Worm (Caenorhabditis elegans) whole organism, L4 larva: ENCODE results near the gene dhhc-10.

Experiments used
- T20F7.1 ChIP-seq: fragments of 200-800 bp; sonication (Bioruptor generic); optimal IDR thresholded peaks from 2 replicates; lab custom pipeline; 2018; ENCODE audit warnings: mild to moderate bottlenecking, missing genetic modification characterization, missing compliant biosample characterization
- Y105C5A.15 ChIP-seq: fragments of 200-800 bp; sonication (Bioruptor generic); IDR thresholded peaks from 2 replicates; pipeline ENCODE4 v1.3.6; 2022; ENCODE audit warnings: missing genetic modification characterization, missing compliant biosample characterization
- Y48G9A.11 ChIP-seq: fragments of 200-800 bp; sonication (Bioruptor generic); IDR thresholded peaks from 2 replicates; pipeline ENCODE4 v1.3.6; 2022; ENCODE audit warnings: missing genetic modification reagents, missing genetic modification characterization, missing compliant biosample characterization
- ZK546.5 ChIP-seq, 2 experiments: sonication (generic microtip); optimal IDR thresholded peaks; 2 replicates each; lab custom pipeline; 2017; ENCODE audit warnings: missing biosample characterization in 2 of 2, missing genetic modification characterization in 2 of 2
- aha-1 ChIP-seq: fragments of 150-350 bp; peaks from one replicate; lab custom pipeline; 2014; ENCODE audit warnings: missing biosample characterization, missing genetic modification characterization
- ama-1 ChIP-seq: fragments of 150-350 bp; optimal IDR thresholded peaks from 2 replicates; lab custom pipeline; 2014; ENCODE audit warnings: inconsistent platforms, mixed read lengths
- attf-4 ChIP-seq: sonication (generic microtip); optimal IDR thresholded peaks from 3 replicates; lab custom pipeline; 2017; ENCODE audit warnings: missing biosample characterization, missing genetic modification characterization
- ceh-28 ChIP-seq: fragments of 150-350 bp; optimal IDR thresholded peaks from 2 replicates; lab custom pipeline; 2014; ENCODE audit warnings: missing biosample characterization, missing genetic modification reagents, missing genetic modification characterization
- cey-2 ChIP-seq: sonication (generic microtip); optimal IDR thresholded peaks from 3 replicates; lab custom pipeline; 2017; ENCODE audit warnings: missing genetic modification characterization, mild to moderate bottlenecking, missing compliant biosample characterization, antibody characterized with exemption, borderline replicate concordance; ENCODE audit not compliant: insufficient read depth
- daf-12 ChIP-seq: fragments of 150-350 bp; optimal IDR thresholded peaks from 2 replicates; lab custom pipeline; 2014; ENCODE audit warnings: missing biosample characterization, missing genetic modification reagents, missing genetic modification characterization
- daf-19 ChIP-seq: fragments of 200-800 bp; sonication (Bioruptor generic); conservative IDR thresholded peaks from 2 replicates; pipeline ENCODE4 v1.3.6; 2022; ENCODE audit warnings: missing genetic modification characterization, missing compliant biosample characterization
- dmd-6 ChIP-seq: fragments of 200-800 bp; sonication (Bioruptor generic); IDR thresholded peaks from 2 replicates; pipeline ENCODE4 v1.3.6; 2022; ENCODE audit warnings: missing genetic modification reagents, missing genetic modification characterization, missing compliant biosample characterization
- dpl-1 ChIP-seq: fragments of 150-350 bp; optimal IDR thresholded peaks from 2 replicates; lab custom pipeline; 2014; ENCODE audit warnings: missing biosample characterization, missing genetic modification reagents, missing genetic modification characterization
- egl-27 ChIP-seq: sonication (generic microtip); optimal IDR thresholded peaks from 3 replicates; lab custom pipeline; 2017; ENCODE audit warnings: missing biosample characterization, missing genetic modification reagents, missing genetic modification characterization
- egl-43 ChIP-seq: fragments of 200-800 bp; sonication (Bioruptor generic); IDR thresholded peaks from 2 replicates; pipeline ENCODE4 v1.3.6; 2022; ENCODE audit warnings: missing genetic modification reagents, missing genetic modification characterization, missing compliant biosample characterization
- fos-1 ChIP-seq: fragments of 150-350 bp; optimal IDR thresholded peaks from 2 replicates; lab custom pipeline; 2014; ENCODE audit warnings: missing biosample characterization, missing genetic modification characterization
- hif-1 ChIP-seq, 2 experiments: sonication (generic microtip); optimal IDR thresholded peaks; 2 replicates each; lab custom pipeline; 2016 to 2017; ENCODE audit warnings: missing compliant biosample characterization in 2 of 2, missing genetic modification characterization in 2 of 2, missing genetic modification reagents in 2 of 2, missing genotype in 2 of 2, mild to moderate bottlenecking in 1 of 2
- hlh-30 ChIP-seq: sonication (generic microtip); optimal IDR thresholded peaks from 2 replicates; lab custom pipeline; 2017; ENCODE audit warnings: antibody characterized with exemption, mild to moderate bottlenecking, missing genetic modification characterization, missing compliant biosample characterization; ENCODE audit not compliant: insufficient read depth
- hmg-1.1 ChIP-seq: fragments of 200-800 bp; sonication (Bioruptor generic); IDR thresholded peaks from 2 replicates; pipeline ENCODE4 v1.3.6; 2022; ENCODE audit warnings: missing genetic modification reagents, missing genetic modification characterization, missing compliant biosample characterization
- lin-1 ChIP-seq: fragments of 200-800 bp; sonication (Bioruptor generic); IDR thresholded peaks from 2 replicates; pipeline ENCODE4 v1.3.6; 2022; ENCODE audit warnings: missing genetic modification reagents, missing genetic modification characterization, missing compliant biosample characterization
- lin-13 ChIP-seq: fragments of 150-350 bp; optimal IDR thresholded peaks from 2 replicates; lab custom pipeline; 2014; ENCODE audit warnings: missing biosample characterization, missing genetic modification reagents, missing genetic modification characterization
- lin-29 ChIP-seq: fragments of 200-800 bp; sonication (Bioruptor generic); IDR thresholded peaks from 2 replicates; pipeline ENCODE4 v1.3.6; 2022; ENCODE audit warnings: missing genetic modification reagents, missing genetic modification characterization, missing compliant biosample characterization
- lin-38 ChIP-seq: fragments of 200-800 bp; sonication (Bioruptor generic); IDR thresholded peaks from 2 replicates; pipeline ENCODE4 v1.3.6; 2022; ENCODE audit warnings: missing genetic modification reagents, missing genetic modification characterization, missing compliant biosample characterization
- lin-39 ChIP-seq: fragments of 150-350 bp; optimal IDR thresholded peaks from 2 replicates; lab custom pipeline; 2014; ENCODE audit warnings: missing biosample characterization, missing genetic modification reagents, missing genetic modification characterization
- lsy-2 ChIP-seq, 2 experiments: fragments of 150-350 bp in 1 of 2; sonication (generic microtip) in 1 of 2; optimal IDR thresholded peaks; 2 replicates each; lab custom pipeline; 2014 to 2017; ENCODE audit warnings: missing biosample characterization in 2 of 2, missing genetic modification characterization in 2 of 2
- madf-5 ChIP-seq, 2 experiments: fragments of 200-800 bp; sonication (Bioruptor generic); IDR thresholded peaks; 2 replicates each; pipeline ENCODE4 v1.3.6; 2022; ENCODE audit warnings: missing compliant biosample characterization in 2 of 2, missing genetic modification characterization in 2 of 2
- mdt-29 ChIP-seq: fragments of 200-800 bp; sonication (Bioruptor generic); IDR thresholded peaks from 2 replicates; pipeline ENCODE4 v1.3.6; 2022; ENCODE audit warnings: missing genetic modification reagents, missing genetic modification characterization, missing compliant biosample characterization
- mep-1 ChIP-seq: fragments of 150-350 bp; sonication (generic microtip); optimal IDR thresholded peaks from 3 replicates; lab custom pipeline; 2014; ENCODE audit warnings: missing biosample characterization, missing genetic modification characterization
- nhr-10 ChIP-seq: fragments of 150-350 bp; optimal IDR thresholded peaks from 2 replicates; lab custom pipeline; 2014; ENCODE audit warnings: missing biosample characterization, missing genetic modification characterization
- nhr-102 ChIP-seq: sonication (generic microtip); optimal IDR thresholded peaks from 2 replicates; lab custom pipeline; 2016; ENCODE audit warnings: mild to moderate bottlenecking, missing genetic modification characterization, moderate library complexity, missing compliant biosample characterization
- nhr-28 ChIP-seq: fragments of 150-350 bp; optimal IDR thresholded peaks from 2 replicates; lab custom pipeline; 2014; ENCODE audit warnings: missing biosample characterization, missing genetic modification characterization
- nhr-41 ChIP-seq: fragments of 200-800 bp; sonication (Bioruptor generic); IDR thresholded peaks from 2 replicates; pipeline ENCODE4 v1.3.6; 2022; ENCODE audit warnings: missing genetic modification reagents, missing genetic modification characterization, missing compliant biosample characterization
- nhr-76 ChIP-seq: fragments of 150-350 bp; optimal IDR thresholded peaks from 2 replicates; lab custom pipeline; 2014; ENCODE audit warnings: missing biosample characterization, missing genetic modification characterization
- nhr-77 ChIP-seq: fragments of 150-350 bp; optimal IDR thresholded peaks from 2 replicates; lab custom pipeline; 2014; ENCODE audit warnings: missing biosample characterization, missing genetic modification characterization
- pha-4 ChIP-seq, 2 experiments: fragments of 150-350 bp in 1 of 2; fragments of 200-800 bp in 1 of 2; sonication (Bioruptor generic) in 1 of 2; IDR thresholded peaks in 1 of 2; optimal IDR thresholded peaks in 1 of 2; 2 replicates each; pipeline versions ENCODE4 v1.3.6 to Lab custom; 2014 to 2022; ENCODE audit warnings: missing genetic modification characterization in 2 of 2, missing genetic modification reagents in 2 of 2, missing biosample characterization in 1 of 2, missing compliant biosample characterization in 1 of 2
- php-3 ChIP-seq: fragments of 200-800 bp; sonication (Bioruptor generic); IDR thresholded peaks from 2 replicates; pipeline ENCODE4 v1.3.6; 2022; ENCODE audit warnings: missing genetic modification reagents, missing genetic modification characterization, missing compliant biosample characterization
- pqm-1 ChIP-seq: sonication (generic microtip); optimal IDR thresholded peaks from 2 replicates; lab custom pipeline; 2017; ENCODE audit warnings: missing biosample characterization, missing genetic modification characterization
- rbr-2 ChIP-seq: sonication (generic microtip); optimal IDR thresholded peaks from 2 replicates; lab custom pipeline; 2016; ENCODE audit warnings: missing genotype, missing genetic modification characterization, missing compliant biosample characterization
- sdz-12 ChIP-seq: fragments of 200-800 bp; sonication (Bioruptor generic); optimal IDR thresholded peaks from 2 replicates; lab custom pipeline; 2018; ENCODE audit warnings: mild to moderate bottlenecking, missing genetic modification characterization, missing compliant biosample characterization
- set-16 ChIP-seq: fragments of 200-800 bp; sonication (Bioruptor generic); IDR thresholded peaks from 2 replicates; pipeline ENCODE4 v1.3.6; 2022; ENCODE audit warnings: missing genetic modification reagents, missing genetic modification characterization, missing compliant biosample characterization
- snpc-1.2 ChIP-seq: fragments of 200-800 bp; sonication (Bioruptor generic); IDR thresholded peaks from 2 replicates; pipeline ENCODE4 v1.3.6; 2022; ENCODE audit warnings: missing genetic modification reagents, missing genetic modification characterization, missing compliant biosample characterization
- snpc-4 ChIP-seq: fragments of 150-350 bp; optimal IDR thresholded peaks from 2 replicates; lab custom pipeline; 2014; ENCODE audit warnings: missing biosample characterization, missing genetic modification characterization
- spr-1 ChIP-seq: sonication (generic microtip); optimal IDR thresholded peaks from 2 replicates; lab custom pipeline; 2016; ENCODE audit warnings: mild to moderate bottlenecking, missing genetic modification characterization, missing compliant biosample characterization
- unc-130 ChIP-seq: sonication (generic microtip); optimal IDR thresholded peaks from 2 replicates; lab custom pipeline; 2016; ENCODE audit warnings: missing genetic modification reagents, missing genetic modification characterization, missing compliant biosample characterization
- unc-39 ChIP-seq: sonication (generic microtip); optimal IDR thresholded peaks from 2 replicates; lab custom pipeline; 2017; ENCODE audit warnings: missing biosample characterization, missing genetic modification characterization
- unc-62 ChIP-seq, 3 experiments: fragments of 150-350 bp in 1 of 3; sonication (generic microtip); optimal IDR thresholded peaks in 2 of 3; peaks in 1 of 3; 1 replicate in 1 of 3; 2 replicates in 2 of 3; lab custom pipeline; 2014 to 2017; ENCODE audit warnings: missing biosample characterization in 3 of 3, missing genetic modification characterization in 3 of 3, missing genetic modification reagents in 3 of 3, missing genotype in 1 of 3
- ztf-11 ChIP-seq: fragments of 150-350 bp; optimal IDR thresholded peaks from 2 replicates; lab custom pipeline; 2014; ENCODE audit warnings: missing biosample characterization, missing genetic modification characterization

dhhc-10 gene

ce11 chrX:4658706-4659105, 48.3 kb upstream of the dhhc-10 start (continued):
- TF ChIP-seq ZK546.5 (tag; optimal IDR thresholded peaks at IDR 0.05; lab: Kevin White, UChicago) (no peak), ceh-28 (tag; lab: Kevin White, UChicago) (no peak), daf-12 (tag; lab: Kevin White, UChicago) (no peak), rbr-2 (tag; lab: Kevin White, UChicago) (no peak), nhr-102 (peak; percentile 24), spr-1 (no peak), snpc-4 (no peak), pqm-1 (tag; lab: Kevin White, UChicago) (peak; percentile 4), unc-62 (GFP tag; optimal IDR thresholded peaks at IDR 0.05 in 1 of 2; lab: Kevin White, UChicago) (no peak), unc-62 (tag; optimal IDR thresholded peaks at IDR 0.05; lab: Kevin White, UChicago) (no peak), dpl-1 (GFP tag; lab: Kevin White, UChicago) (no peak), hif-1 (tag; optimal IDR thresholded peaks at IDR 0.05; lab: Kevin White, UChicago) (no peak), sdz-12 (GFP tag; lab: Kevin White, UChicago) (no peak), egl-43 (GFP tag; lab: Robert Waterston, UW) (no peak), Y105C5A.15 (no peak), pha-4 (GFP tag; IDR thresholded peaks at IDR 0.05; lab: Robert Waterston, UW) (no peak), pha-4 (tag; optimal IDR thresholded peaks at IDR 0.05; lab: Kevin White, UChicago) (no peak), lin-29 (GFP tag; lab: Robert Waterston, UW) (no peak), unc-39 (no peak), set-16 (GFP tag; lab: Robert Waterston, UW) (no peak), nhr-28 (tag; lab: Kevin White, UChicago) (peak; percentile 96), aha-1 (tag; lab: Kevin White, UChicago) (no peak), daf-19 (GFP tag; lab: Robert Waterston, UW) (no peak), mep-1 (tag; lab: Kevin White, UChicago) (no peak), egl-27 (no peak), attf-4 (tag; lab: Kevin White, UChicago) (no peak)

DNA sequence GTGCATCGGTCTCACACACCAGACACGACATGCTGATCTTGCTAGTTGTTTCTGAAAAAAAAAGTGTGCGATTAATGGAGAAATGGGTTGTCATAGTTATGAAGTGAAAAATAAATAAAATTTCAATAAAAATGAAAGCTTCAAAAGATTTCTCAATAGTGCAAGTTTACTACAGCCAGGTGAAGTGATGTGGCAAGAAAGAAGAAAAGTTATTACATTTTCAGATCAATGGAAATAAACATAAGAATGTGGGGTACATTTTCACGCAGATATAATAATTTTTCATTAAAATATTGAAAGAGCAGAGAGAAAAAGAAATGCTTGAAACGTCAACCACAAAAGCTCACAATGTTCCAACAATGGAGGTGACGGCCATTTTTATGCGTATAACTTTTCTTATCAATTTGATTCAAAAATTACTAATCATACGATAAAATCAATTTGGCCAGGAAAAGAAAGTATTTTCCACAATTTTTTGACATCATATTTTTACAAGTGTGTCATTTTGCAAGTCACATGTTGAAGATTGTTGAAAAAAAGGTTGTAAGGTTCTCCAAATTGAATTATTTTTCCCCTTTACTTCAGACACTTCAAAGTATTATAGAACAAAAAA, 46.6 kb upstream of the dhhc-10 start, which contains the start of gene nhr-45:
Gene nhr-45 (minus strand): TSS at position 51 of the 613 bp plus-strand sequence.
- no peak for TF ChIP-seq Y48G9A.11
- peak; percentile 25 for TF ChIP-seq nhr-28 (tag; lab: Kevin White, UChicago)
- TF ChIP-seq cey-2 (tag; lab: Kevin White, UChicago): no peak
- TF ChIP-seq pqm-1 (tag; lab: Kevin White, UChicago): peak; percentile 26
- no peak for TF ChIP-seq sdz-12 (GFP tag; lab: Kevin White, UChicago)
- no peak for TF ChIP-seq egl-27
- no peak for TF ChIP-seq nhr-41 (GFP tag; lab: Robert Waterston, UW)
- TF ChIP-seq T20F7.1 (GFP tag; lab: Kevin White, UChicago): peak; percentile 34
- TF ChIP-seq snpc-4: no peak
- TF ChIP-seq unc-62 (GFP tag; optimal IDR thresholded peaks at IDR 0.05 in 1 of 2; lab: Kevin White, UChicago): no peak
- no peak for TF ChIP-seq unc-62 (tag; optimal IDR thresholded peaks at IDR 0.05; lab: Kevin White, UChicago)
- TF ChIP-seq fos-1 (tag; lab: Kevin White, UChicago): no peak
- no peak for TF ChIP-seq hlh-30 (tag; lab: Kevin White, UChicago)
- no peak for TF ChIP-seq daf-12 (tag; lab: Kevin White, UChicago)
- TF ChIP-seq php-3: no peak
- TF ChIP-seq ama-1 (lab: Kevin White, UChicago): no peak
- no peak for TF ChIP-seq unc-130 (GFP tag; lab: Kevin White, UChicago)
- TF ChIP-seq nhr-10 (tag; lab: Kevin White, UChicago): no peak
- TF ChIP-seq dmd-6 (GFP tag; lab: Robert Waterston, UW): peak; percentile 42; the same call in 1 of the 2 replicates
- no peak for TF ChIP-seq lin-38 (GFP tag; lab: Robert Waterston, UW)
- peak in 1 of 2 experiments; percentile 13 for TF ChIP-seq lsy-2 (tag; optimal IDR thresholded peaks at IDR 0.05; lab: Kevin White, UChicago)
- TF ChIP-seq ztf-11 (tag; lab: Kevin White, UChicago): no peak
- peak; percentile 24 for TF ChIP-seq nhr-77 (tag; lab: Kevin White, UChicago)
- TF ChIP-seq lin-13 (GFP tag; lab: Kevin White, UChicago): no peak
- TF ChIP-seq lin-39 (tag; lab: Kevin White, UChicago): no peak
- no peak for TF ChIP-seq nhr-76 (tag; lab: Kevin White, UChicago)
- no peak for TF ChIP-seq mdt-29
- TF ChIP-seq madf-5 (GFP tag; IDR thresholded peaks at IDR 0.05; lab: Robert Waterston, UW): no peak
- no peak for TF ChIP-seq hmg-1.1 (GFP tag; lab: Robert Waterston, UW)
- no peak for TF ChIP-seq snpc-1.2
- no peak for TF ChIP-seq lin-1 (GFP tag; lab: Robert Waterston, UW)
- no peak for TF ChIP-seq mep-1 (tag; lab: Kevin White, UChicago)
- TF ChIP-seq pha-4 (GFP tag; IDR thresholded peaks at IDR 0.05; lab: Robert Waterston, UW): no peak
- TF ChIP-seq pha-4 (tag; optimal IDR thresholded peaks at IDR 0.05; lab: Kevin White, UChicago): no peak
- TF ChIP-seq unc-39: no peak
